Fruit fly (Drosophila melanogaster) Kc167 (cell line): ENCODE measurements around the gene CG11382.

ENCODE experiments used
- Myc ChIP-seq: fragments of >200 bp; optimal IDR thresholded peaks from 2 replicates; lab custom pipeline; 2017; ENCODE audit warnings: missing external identifiers
- Sin3A ChIP-seq: fragments of >200 bp; optimal IDR thresholded peaks from 2 replicates; lab custom pipeline; 2018; ENCODE audit warnings: missing external identifiers
- h ChIP-seq: fragments of >200 bp; optimal IDR thresholded peaks from 3 replicates; lab custom pipeline; 2018; ENCODE audit warnings: missing external identifiers
- insv ChIP-seq: fragments of >200 bp; optimal IDR thresholded peaks from 3 replicates; lab custom pipeline; 2018; ENCODE audit warnings: missing external identifiers
- psq ChIP-seq: fragments of >200 bp; optimal IDR thresholded peaks from 2 replicates; lab custom pipeline; 2017; ENCODE audit warnings: missing external identifiers
- ttk ChIP-seq: sonication (Bioruptor generic); optimal IDR thresholded peaks from 2 replicates; lab custom pipeline; 2017; ENCODE audit warnings: missing external identifiers

Gene CG11382

DNA sequence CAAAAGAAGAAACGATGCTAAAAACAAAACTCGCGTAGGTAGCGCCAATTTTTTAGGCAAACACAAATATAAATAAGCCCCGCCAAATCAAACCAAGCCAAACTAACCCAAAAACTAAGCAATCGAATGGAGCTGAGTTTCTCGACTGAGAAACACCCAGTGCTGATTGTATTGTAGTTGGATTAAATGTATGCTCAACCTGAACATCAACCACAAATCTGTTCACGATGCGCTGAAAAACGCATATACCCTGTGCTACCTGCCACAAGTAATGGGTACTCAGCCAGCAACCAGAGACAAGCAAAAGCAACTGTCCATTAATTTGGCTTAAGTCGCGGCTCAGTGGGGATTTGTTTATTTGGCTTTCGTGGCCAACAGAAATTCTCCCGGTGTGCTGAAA is 50.6 kb downstream of the CG11382 start:
- no peak for TF ChIP-seq insv (lab: Kevin White, UChicago)
- TF ChIP-seq Sin3A (lab: Kevin White, UChicago): no peak
- no peak for TF ChIP-seq psq (lab: Kevin White, UChicago)
- TF ChIP-seq Myc: no peak
- TF ChIP-seq h: no peak
- TF ChIP-seq ttk (lab: Kevin White, UChicago): no peak
